Worm (Caenorhabditis elegans) whole organism, late embryonic: ENCODE data around the gene C45B11.5.

Experiments
- C08G9.2 ChIP-seq: sonication (generic microtip); optimal IDR thresholded peaks from 2 replicates; lab custom pipeline; 2016; ENCODE audit warnings: mild to moderate bottlenecking, missing genetic modification characterization, moderate library complexity, missing compliant biosample characterization
- ahr-1 ChIP-seq: sonication (generic microtip); optimal IDR thresholded peaks from 2 replicates; lab custom pipeline; 2016; ENCODE audit warnings: missing genetic modification characterization, missing compliant biosample characterization
- ama-1 ChIP-seq: fragments of 150-350 bp; optimal IDR thresholded peaks from 2 replicates; lab custom pipeline; 2014
- ceh-18 ChIP-seq: sonication (generic microtip); optimal IDR thresholded peaks from 2 replicates; lab custom pipeline; 2016; ENCODE audit warnings: missing genetic modification characterization, missing compliant biosample characterization
- ceh-2 ChIP-seq: sonication (generic microtip); optimal IDR thresholded peaks from 2 replicates; lab custom pipeline; 2016; ENCODE audit warnings: missing genotype, missing genetic modification characterization, missing compliant biosample characterization
- ceh-22 ChIP-seq: sonication (generic microtip); optimal IDR thresholded peaks from 2 replicates; lab custom pipeline; 2017; ENCODE audit warnings: missing biosample characterization, missing genetic modification characterization
- ceh-24 ChIP-seq: sonication (generic microtip); optimal IDR thresholded peaks from 2 replicates; lab custom pipeline; 2016; ENCODE audit warnings: mild to moderate bottlenecking, missing genetic modification characterization, missing compliant biosample characterization
- ceh-30 ChIP-seq: fragments of 150-350 bp; optimal IDR thresholded peaks from 2 replicates; lab custom pipeline; 2014; ENCODE audit warnings: missing biosample characterization, missing genetic modification characterization
- ceh-31 ChIP-seq: sonication (generic microtip); optimal IDR thresholded peaks from 2 replicates; lab custom pipeline; 2016; ENCODE audit warnings: missing genetic modification characterization, missing compliant biosample characterization
- ceh-48 ChIP-seq: sonication (generic microtip); optimal IDR thresholded peaks from 2 replicates; lab custom pipeline; 2016; ENCODE audit warnings: missing genetic modification characterization, inconsistent platforms, missing compliant biosample characterization
- dmd-4 ChIP-seq: sonication (generic microtip); optimal IDR thresholded peaks from 2 replicates; lab custom pipeline; 2016; ENCODE audit warnings: borderline replicate concordance, missing genetic modification characterization, missing compliant biosample characterization
- elt-2 ChIP-seq: sonication (generic microtip); optimal IDR thresholded peaks from 2 replicates; lab custom pipeline; 2016; ENCODE audit warnings: missing genetic modification reagents, missing genetic modification characterization, missing compliant biosample characterization
- elt-4 ChIP-seq: sonication (generic microtip); optimal IDR thresholded peaks from 2 replicates; lab custom pipeline; 2016; ENCODE audit warnings: missing genetic modification characterization, missing compliant biosample characterization
- ets-4 ChIP-seq: sonication (generic microtip); optimal IDR thresholded peaks from 2 replicates; lab custom pipeline; 2016; ENCODE audit warnings: missing genetic modification characterization, missing compliant biosample characterization
- fkh-10 ChIP-seq: fragments of 150-350 bp; optimal IDR thresholded peaks from 2 replicates; lab custom pipeline; 2014; ENCODE audit warnings: missing biosample characterization, missing genetic modification reagents, missing genetic modification characterization
- hlh-13 ChIP-seq: fragments of 200-800 bp; sonication (Bioruptor generic); optimal IDR thresholded peaks from 2 replicates; lab custom pipeline; 2018; ENCODE audit warnings: mild to moderate bottlenecking, missing genetic modification characterization, missing compliant biosample characterization
- hlh-30 ChIP-seq: sonication (generic microtip); optimal IDR thresholded peaks from 2 replicates; lab custom pipeline; 2017; ENCODE audit warnings: antibody characterized with exemption, missing genetic modification characterization, missing compliant biosample characterization; ENCODE audit not compliant: insufficient read depth
- hlh-6 ChIP-seq: sonication (generic microtip); optimal IDR thresholded peaks from 2 replicates; lab custom pipeline; 2016; ENCODE audit warnings: missing genotype, missing genetic modification characterization, missing compliant biosample characterization
- hlh-8 ChIP-seq: sonication (generic microtip); optimal IDR thresholded peaks from 2 replicates; lab custom pipeline; 2016; ENCODE audit warnings: missing genotype, missing genetic modification characterization, missing compliant biosample characterization
- nfya-1 ChIP-seq: sonication (generic microtip); optimal IDR thresholded peaks from 2 replicates; lab custom pipeline; 2017; ENCODE audit warnings: missing genetic modification characterization, mild to moderate bottlenecking, missing compliant biosample characterization, antibody characterized with exemption, moderate library complexity
- nhr-11 ChIP-seq: fragments of 150-350 bp; optimal IDR thresholded peaks from 2 replicates; lab custom pipeline; 2014; ENCODE audit warnings: missing biosample characterization, missing genetic modification characterization
- odd-2 ChIP-seq: sonication (generic microtip); optimal IDR thresholded peaks from 2 replicates; lab custom pipeline; 2017; ENCODE audit warnings: antibody characterized with exemption, mild to moderate bottlenecking, missing genetic modification characterization, missing compliant biosample characterization
- pax-1 ChIP-seq: fragments of 150-350 bp; optimal IDR thresholded peaks from 2 replicates; lab custom pipeline; 2014; ENCODE audit warnings: missing biosample characterization, missing genetic modification characterization
- pha-2 ChIP-seq: sonication (generic microtip); optimal IDR thresholded peaks from 2 replicates; lab custom pipeline; 2017; ENCODE audit warnings: mild to moderate bottlenecking, missing genetic modification characterization, missing compliant biosample characterization
- pros-1 ChIP-seq: fragments of 150-350 bp; optimal IDR thresholded peaks from 2 replicates; lab custom pipeline; 2014; ENCODE audit warnings: missing biosample characterization, missing genetic modification reagents, missing genetic modification characterization
- ref-2 ChIP-seq: sonication (generic microtip); optimal IDR thresholded peaks from 2 replicates; lab custom pipeline; 2016; ENCODE audit warnings: missing genetic modification characterization, missing compliant biosample characterization
- rnt-1 ChIP-seq: sonication (generic microtip); optimal IDR thresholded peaks from 2 replicates; lab custom pipeline; 2016; ENCODE audit warnings: missing genetic modification characterization, missing compliant biosample characterization
- sdc-2 ChIP-seq: sonication (generic microtip); optimal IDR thresholded peaks from 2 replicates; lab custom pipeline; 2016; ENCODE audit warnings: missing genotype, missing genetic modification characterization, missing compliant biosample characterization
- sox-4 ChIP-seq: sonication (generic microtip); optimal IDR thresholded peaks from 2 replicates; lab custom pipeline; 2017; ENCODE audit warnings: mild to moderate bottlenecking, missing genetic modification characterization, inconsistent platforms, missing compliant biosample characterization
- syd-9 ChIP-seq: sonication (generic microtip); optimal IDR thresholded peaks from 2 replicates; lab custom pipeline; 2016; ENCODE audit warnings: mild to moderate bottlenecking, missing genetic modification characterization, moderate library complexity, missing compliant biosample characterization
- tbx-2 ChIP-seq: sonication (generic microtip); optimal IDR thresholded peaks from 2 replicates; lab custom pipeline; 2016; ENCODE audit warnings: missing genetic modification characterization, missing compliant biosample characterization
- ttx-3 ChIP-seq: sonication (generic microtip); optimal IDR thresholded peaks from 2 replicates; lab custom pipeline; 2016; ENCODE audit warnings: missing genetic modification reagents, missing genetic modification characterization, missing compliant biosample characterization
- unc-42 ChIP-seq: sonication (generic microtip); optimal IDR thresholded peaks from 2 replicates; lab custom pipeline; 2016; ENCODE audit warnings: missing genotype, missing genetic modification characterization, missing compliant biosample characterization
- unc-55 ChIP-seq: sonication (generic microtip); optimal IDR thresholded peaks from 2 replicates; lab custom pipeline; 2017; ENCODE audit warnings: missing biosample characterization, missing genetic modification reagents, missing genetic modification characterization
- zip-5 ChIP-seq: sonication (generic microtip); optimal IDR thresholded peaks from 2 replicates; lab custom pipeline; 2016; ENCODE audit warnings: missing genetic modification characterization, missing compliant biosample characterization
- ztf-16 ChIP-seq: sonication (generic microtip); optimal IDR thresholded peaks from 2 replicates; lab custom pipeline; 2017; ENCODE audit warnings: missing genetic modification characterization, missing compliant biosample characterization

Gene C45B11.5

ce11 chrV:11074448-11074847, 32.8 kb downstream of the C45B11.5 start, which contains the start of gene act-3:
Gene act-3 (minus strand): TSS chrV:11074498.
- peak; percentile 67 for TF ChIP-seq rnt-1
- peak; percentile 27 for TF ChIP-seq unc-55 (GFP tag; lab: Kevin White, UChicago)
- peak; percentile 92 for TF ChIP-seq ceh-18
- no peak for TF ChIP-seq C08G9.2 (tag; lab: Kevin White, UChicago)
- TF ChIP-seq zip-5 (tag; lab: Kevin White, UChicago), result no peak
- TF ChIP-seq nfya-1 (tag; lab: Kevin White, UChicago), result peak; percentile 53

- TF ChIP-seq elt-4 (tag; lab: Kevin White, UChicago) (peak; percentile 54), hlh-30 (no peak), ceh-31 (tag; lab: Kevin White, UChicago) (peak; percentile 31), ref-2 (tag; lab: Kevin White, UChicago) (peak; percentile 14), ama-1 (lab: Kevin White, UChicago) (no peak), unc-42 (tag; lab: Kevin White, UChicago) (peak; percentile 25), fkh-10 (no peak), ttx-3 (tag; lab: Kevin White, UChicago) (no peak), ceh-18 (peak; percentile 13), nfya-1 (tag; lab: Kevin White, UChicago) (peak; percentile 23), hlh-6 (tag; lab: Kevin White, UChicago) (peak; percentile 32), sdc-2 (tag; lab: Kevin White, UChicago) (peak; percentile 26)
These were observed 33.8 kb downstream of the C45B11.5 start for ce11 chrV:11075209-11076027.

- TF ChIP-seq ceh-22 (no peak), ama-1 (lab: Kevin White, UChicago) (no peak), dmd-4 (tag; lab: Kevin White, UChicago) (no peak), unc-55 (GFP tag; lab: Kevin White, UChicago) (no peak), hlh-13 (GFP tag; lab: Kevin White, UChicago) (no peak), hlh-8 (no peak), ceh-24 (tag; lab: Kevin White, UChicago) (no peak), pha-2 (tag; lab: Kevin White, UChicago) (no peak)
- TF ChIP-seq, all 69 proteins: peak for 0
These were observed 34.4 kb downstream of the C45B11.5 start for ce11 chrV:11076028-11076402.

- TF ChIP-seq pros-1 (tag; lab: Kevin White, UChicago) (no peak), ets-4 (tag; lab: Kevin White, UChicago) (no peak), dmd-4 (tag; lab: Kevin White, UChicago) (no peak), sox-4 (no peak), rnt-1 (no peak), ceh-2 (tag; lab: Kevin White, UChicago) (no peak), elt-2 (tag; lab: Kevin White, UChicago) (peak; percentile 89), syd-9 (no peak), fkh-10 (no peak), nhr-11 (tag; lab: Kevin White, UChicago) (no peak), ama-1 (lab: Kevin White, UChicago) (peak; percentile 23), hlh-6 (tag; lab: Kevin White, UChicago) (no peak)
These were observed 34.8 kb downstream of the C45B11.5 start for ce11 chrV:11076403-11076802.

- peak; percentile 53 for TF ChIP-seq tbx-2 (tag; lab: Kevin White, UChicago)
- TF ChIP-seq ztf-16 (tag; lab: Kevin White, UChicago), result peak; percentile 12
- no peak for TF ChIP-seq ahr-1 (tag; lab: Kevin White, UChicago)
- no peak for TF ChIP-seq ceh-30 (tag; lab: Kevin White, UChicago)
- no peak for TF ChIP-seq ceh-48 (tag; lab: Kevin White, UChicago)
- peak; percentile 26 for TF ChIP-seq rnt-1
- peak; percentile 13 for TF ChIP-seq pax-1 (tag; lab: Kevin White, UChicago)
- TF ChIP-seq odd-2 (tag; lab: Kevin White, UChicago), result no peak
- peak; percentile 8 for TF ChIP-seq hlh-30
- TF ChIP-seq ceh-31 (tag; lab: Kevin White, UChicago), result peak; percentile 37
- peak; percentile 40 for TF ChIP-seq nfya-1 (tag; lab: Kevin White, UChicago)
- TF ChIP-seq elt-2 (tag; lab: Kevin White, UChicago), result peak; percentile 91
- TF ChIP-seq ceh-18, result peak; percentile 32
- peak; percentile 58 for TF ChIP-seq unc-42 (tag; lab: Kevin White, UChicago)
- TF ChIP-seq, all 69 proteins: peak for 10
These were observed 36.6 kb downstream of the C45B11.5 start, which contains the start of gene act-2 for ce11 chrV:11078104-11078724. Gene act-2 (minus strand): TSS chrV:11078154.
